Worm (Caenorhabditis elegans): ENCODE measurements around the gene cyp-13A8.

- no peak for TF ChIP-seq nhr-76 (tag; optimal IDR thresholded peaks at IDR 0.05)
- no peak for TF ChIP-seq bed-3 (GFP tag; optimal IDR thresholded peaks at IDR 0.05)
- no peak for TF ChIP-seq ces-1 (GFP tag; optimal IDR thresholded peaks at IDR 0.05)
- no peak for TF ChIP-seq unc-39 (tag; optimal IDR thresholded peaks at IDR 0.05)
- TF ChIP-seq M03D4.4 (tag; optimal IDR thresholded peaks at IDR 0.05): no peak
- no peak for TF ChIP-seq unc-120 (tag; optimal IDR thresholded peaks at IDR 0.05; ENCODE audit: poor library complexity, severe bottlenecking)
- no peak for TF ChIP-seq elt-1 (tag; optimal IDR thresholded peaks at IDR 0.05; ENCODE audit: borderline replicate concordance, insufficient read depth)
- no peak for TF ChIP-seq mls-2 (tag; optimal IDR thresholded peaks at IDR 0.05)
- no peak for TF ChIP-seq nhr-12 (tag; optimal IDR thresholded peaks at IDR 0.05)
- no peak for TF ChIP-seq elt-3 (tag; optimal IDR thresholded peaks at IDR 0.05)
- no peak for TF ChIP-seq ceh-43 (GFP tag; optimal IDR thresholded peaks at IDR 0.05)
- no peak for TF ChIP-seq ztf-11 (tag; optimal IDR thresholded peaks at IDR 0.05)
- no peak for TF ChIP-seq lsy-2 (tag; optimal IDR thresholded peaks at IDR 0.05)
- no peak for TF ChIP-seq mep-1 (tag; optimal IDR thresholded peaks at IDR 0.05)
Observed at ce11 chrII:9845239-9845638, 37.9 kb upstream of the cyp-13A8 start, which contains the start of gene chil-9.
